Worm (Caenorhabditis elegans) whole organism, L4/young adult: ENCODE data around the gene sws-1.

Source experiments
- W03F9.2 ChIP-seq: fragments of 150-350 bp; optimal IDR thresholded peaks from 2 replicates; lab custom pipeline; 2014; ENCODE audit warnings: missing biosample characterization, missing genetic modification characterization
- dao-5 ChIP-seq: sonication (generic microtip); optimal IDR thresholded peaks from 2 replicates; lab custom pipeline; 2016; ENCODE audit warnings: missing genotype, missing genetic modification characterization, moderate library complexity, missing compliant biosample characterization
- him-1 ChIP-seq: sonication (generic microtip); optimal IDR thresholded peaks from 2 replicates; lab custom pipeline; 2016; ENCODE audit warnings: missing genotype, missing genetic modification reagents, missing genetic modification characterization, missing compliant biosample characterization

DNA sequence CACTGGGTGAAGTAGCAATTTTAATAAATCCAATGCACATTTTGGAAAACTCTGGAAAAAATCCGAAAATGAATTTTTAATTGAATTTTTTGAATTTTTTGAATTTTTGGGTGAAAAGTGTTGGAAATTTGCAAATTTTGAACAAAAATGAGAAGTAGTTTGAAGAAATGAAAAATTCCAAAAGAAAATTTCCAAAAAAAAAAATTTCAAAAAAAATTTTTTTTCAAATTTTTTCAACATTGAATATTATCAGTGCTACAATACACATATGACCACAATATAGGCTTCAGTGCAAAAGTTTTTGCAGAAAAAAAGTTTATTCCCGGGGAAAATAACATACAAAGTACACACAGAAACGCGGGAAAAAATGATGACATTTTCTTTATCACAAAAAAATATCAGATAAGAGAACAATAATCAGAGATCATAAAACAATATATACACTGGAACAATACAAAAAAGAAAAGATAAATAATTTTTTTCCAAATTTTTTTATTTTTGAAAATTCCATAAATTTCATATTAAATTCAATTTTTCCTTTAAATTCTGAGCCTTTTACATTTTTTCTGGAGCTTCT, 23.9 kb downstream of the sws-1 start, which contains the start of gene hrg-10:
- no peak for TF ChIP-seq W03F9.2 (tag; lab: Kevin White, UChicago)
- TF ChIP-seq him-1 (tag; lab: Kevin White, UChicago), result no peak
- no peak for TF ChIP-seq dao-5 (tag; lab: Kevin White, UChicago)
